Fruit fly (Drosophila melanogaster) whole organism, wandering third instar larva: ENCODE results near the gene Wee1.

Experiments used
- Abd-B ChIP-seq: fragments of >200 bp; optimal IDR thresholded peaks from 2 replicates; lab custom pipeline; 2017; ENCODE audit warnings: missing biosample characterization, missing genetic modification characterization
- CG9705 ChIP-seq: fragments of 200-800 bp; sonication (Bioruptor generic); optimal IDR thresholded peaks from 2 replicates; lab custom pipeline; 2018; ENCODE audit warnings: missing biosample characterization, mild to moderate bottlenecking, missing genetic modification characterization
- CrebA ChIP-seq: fragments of 200-800 bp; sonication (Bioruptor generic); optimal IDR thresholded peaks from 2 replicates; lab custom pipeline; 2016; ENCODE audit warnings: missing biosample characterization, mild to moderate bottlenecking, missing genetic modification characterization, borderline replicate concordance
- Dfd ChIP-seq: fragments of >200 bp; optimal IDR thresholded peaks from 2 replicates; lab custom pipeline; 2017; ENCODE audit warnings: missing biosample characterization, missing genetic modification characterization
- Dif ChIP-seq: fragments of 200-275, 200-300 bp; sonication (Bioruptor generic); optimal IDR thresholded peaks from 2 replicates; lab custom pipeline; 2018; ENCODE audit warnings: missing biosample characterization, missing genetic modification characterization; ENCODE audit not compliant: partially characterized antibody
- GATAd ChIP-seq: sonication (Bioruptor generic); optimal IDR thresholded peaks from 2 replicates; lab custom pipeline; 2016; ENCODE audit warnings: missing biosample characterization, missing genetic modification characterization
- HLH106 ChIP-seq: fragments of 200-800 bp; optimal IDR thresholded peaks from 3 replicates; lab custom pipeline; 2019; ENCODE audit warnings: missing biosample characterization, mild to moderate bottlenecking, missing genetic modification characterization, moderate library complexity
- Hnf4 ChIP-seq: fragments of 200-800 bp; sonication (Bioruptor generic); optimal IDR thresholded peaks from 2 replicates; lab custom pipeline; 2016; ENCODE audit warnings: missing biosample characterization, mild to moderate bottlenecking, missing genetic modification characterization
- Hr83 ChIP-seq: fragments of 200-300 bp; sonication (Bioruptor generic); optimal IDR thresholded peaks from 2 replicates; lab custom pipeline; 2016; ENCODE audit warnings: missing biosample characterization, mild to moderate bottlenecking, missing genetic modification characterization, moderate library complexity; ENCODE audit not compliant: poor library complexity, severe bottlenecking
- Myc ChIP-seq: fragments of >200 bp; optimal IDR thresholded peaks from 2 replicates; lab custom pipeline; 2017
- Rel ChIP-seq, 2 experiments: fragments of 200-800 bp; sonication (Bioruptor generic) in 1 of 2; optimal IDR thresholded peaks; 2 replicates in 1 of 2; 3 replicates in 1 of 2; lab custom pipeline; 2016 to 2019; ENCODE audit warnings: mild to moderate bottlenecking in 2 of 2, missing biosample characterization in 2 of 2, missing genetic modification characterization in 2 of 2, moderate library complexity in 1 of 2
- Sp1 ChIP-seq: fragments of 200-800 bp; sonication (Bioruptor generic); optimal IDR thresholded peaks from 3 replicates; lab custom pipeline; 2019; ENCODE audit warnings: missing biosample characterization, mild to moderate bottlenecking, missing genetic modification characterization, moderate library complexity
- br ChIP-seq: fragments of 200-800 bp; sonication (Bioruptor generic); optimal IDR thresholded peaks from 2 replicates; lab custom pipeline; 2016; ENCODE audit warnings: missing biosample characterization, missing genetic modification characterization
- brk ChIP-seq: fragments of 200-800 bp; sonication (Bioruptor generic); optimal IDR thresholded peaks from 2 replicates; lab custom pipeline; 2016; ENCODE audit warnings: missing biosample characterization, mild to moderate bottlenecking, missing genetic modification characterization
- dl ChIP-seq, 2 experiments: fragments of 175-275, 200-275 bp in 1 of 2; fragments of 200-275 bp in 1 of 2; sonication (Bioruptor generic); optimal IDR thresholded peaks; lab custom pipeline; 2018; ENCODE audit warnings: mild to moderate bottlenecking in 2 of 2, missing biosample characterization in 2 of 2, missing genetic modification characterization in 2 of 2, moderate library complexity in 2 of 2; ENCODE audit not compliant: partially characterized antibody in 2 of 2, insufficient read depth in 1 of 2
- dmrt93B ChIP-seq: fragments of 200-800 bp; sonication (Bioruptor generic); optimal IDR thresholded peaks from 2 replicates; lab custom pipeline; 2018; ENCODE audit warnings: missing biosample characterization, mild to moderate bottlenecking, missing genetic modification characterization
- dsf ChIP-seq: sonication (Bioruptor generic); optimal IDR thresholded peaks from 2 replicates; lab custom pipeline; 2016; ENCODE audit warnings: missing biosample characterization, missing genetic modification characterization, borderline replicate concordance
- ey ChIP-seq: fragments of 200-800 bp; sonication (Bioruptor generic); optimal IDR thresholded peaks from 2 replicates; lab custom pipeline; 2016; ENCODE audit warnings: missing biosample characterization, missing genetic modification characterization
- foxo ChIP-seq, 2 experiments: fragments of 200-800 bp; sonication (Bioruptor generic); optimal IDR thresholded peaks; 2 replicates in 1 of 2; 3 replicates in 1 of 2; lab custom pipeline; 2016 to 2017; ENCODE audit warnings: missing biosample characterization in 2 of 2, missing genetic modification characterization in 2 of 2
- fru ChIP-seq: fragments of 200-800 bp; sonication (Bioruptor generic); optimal IDR thresholded peaks from 3 replicates; lab custom pipeline; 2016; ENCODE audit warnings: missing biosample characterization, mild to moderate bottlenecking, missing genetic modification characterization
- jim ChIP-seq: fragments of 175-275, 200-325 bp; sonication (Bioruptor generic); optimal IDR thresholded peaks from 2 replicates; lab custom pipeline; 2016; ENCODE audit warnings: missing biosample characterization, mild to moderate bottlenecking, missing genetic modification characterization
- psq ChIP-seq: fragments of 200-800 bp; sonication (Bioruptor generic); optimal IDR thresholded peaks from 3 replicates; lab custom pipeline; 2017; ENCODE audit warnings: missing biosample characterization, mild to moderate bottlenecking, missing genetic modification characterization, moderate library complexity
- rgr ChIP-seq: fragments of 200-800 bp; sonication (Bioruptor generic); optimal IDR thresholded peaks from 3 replicates; lab custom pipeline; 2016; ENCODE audit warnings: missing biosample characterization, mild to moderate bottlenecking, missing genetic modification characterization
- sv ChIP-seq: fragments of 200-800 bp; sonication (Bioruptor generic); optimal IDR thresholded peaks from 3 replicates; lab custom pipeline; 2016; ENCODE audit warnings: missing biosample characterization, missing genetic modification characterization
- tai ChIP-seq: sonication (Bioruptor generic); optimal IDR thresholded peaks from 2 replicates; lab custom pipeline; 2016; ENCODE audit warnings: missing biosample characterization, missing genetic modification characterization
- usp ChIP-seq: fragments of >200 bp; optimal IDR thresholded peaks from 2 replicates; lab custom pipeline; 2017; ENCODE audit warnings: missing biosample characterization, missing genetic modification characterization
- woc ChIP-seq: sonication (Bioruptor generic); optimal IDR thresholded peaks from 2 replicates; lab custom pipeline; 2016; ENCODE audit warnings: missing biosample characterization, mild to moderate bottlenecking, missing genetic modification characterization

Wee1 gene

dm6 chr2L:6916345-6916744 lies 2.4 kb upstream of the Wee1 start, which contains the start of gene CG32829:
Gene CG32829 (minus strand): TSS chr2L:6916445.
- no peak for TF ChIP-seq usp
- TF ChIP-seq foxo (GFP tag; optimal IDR thresholded peaks at IDR 0.05; lab: Kevin White, UChicago) = no peak
- no peak for TF ChIP-seq brk

dm6 chr2L:6907761-6908160 lies 6.2 kb downstream of the Wee1 start, which contains the start of the genes Polr1F and Rat1:
Gene Polr1F (minus strand): TSS chr2L:6907844.
Gene Rat1 (plus strand): TSS chr2L:6908083.
- TF ChIP-seq Myc (lab: Kevin White, UChicago) (peak; percentile 89), psq (peak; percentile 13), ey (GFP tag; lab: Kevin White, UChicago) (peak; percentile 30), dmrt93B (GFP tag; lab: Kevin White, UChicago) (no peak), sv (GFP tag; lab: Kevin White, UChicago) (peak; percentile 43), HLH106 (tag; lab: Kevin White, UChicago) (no peak)

dm6 chr2L:6874526-6875198 lies 39.3 kb downstream of the Wee1 start, which contains the start of gene Nlg2:
Gene Nlg2 (plus strand): TSS chr2L:6874900.
- TF ChIP-seq CrebA (no peak), tai (GFP tag; lab: Kevin White, UChicago) (no peak), HLH106 (tag; lab: Kevin White, UChicago) (peak; percentile 20), Sp1 (peak; percentile 10), Abd-B (GFP tag; lab: Kevin White, UChicago) (no peak), jim (GFP tag; lab: Kevin White, UChicago) (no peak), dl (GFP tag; optimal IDR thresholded peaks at IDR 0.05; lab: Kevin White, UChicago; ENCODE audit: insufficient read depth in 1 of 2, partially characterized antibody in 2 of 2) (no peak), sv (GFP tag; lab: Kevin White, UChicago) (peak; percentile 1)

dm6 chr2L:6874006-6874405 lies 39.9 kb downstream of the Wee1 start:
- no peak for TF ChIP-seq CG9705 (GFP tag; lab: Kevin White, UChicago)
- no peak for TF ChIP-seq GATAd (GFP tag; lab: Kevin White, UChicago)
- TF ChIP-seq Hr83 (GFP tag; lab: Kevin White, UChicago) = no peak
- TF ChIP-seq Myc (lab: Kevin White, UChicago) = no peak
- no peak for TF ChIP-seq woc (GFP tag; lab: Kevin White, UChicago)
- TF ChIP-seq br (GFP tag; lab: Kevin White, UChicago) = no peak
- no peak for TF ChIP-seq Rel (GFP tag; optimal IDR thresholded peaks at IDR 0.05; lab: Kevin White, UChicago)
- no peak for TF ChIP-seq Rel (tag; optimal IDR thresholded peaks at IDR 0.05; lab: Kevin White, UChicago)
- no peak for TF ChIP-seq CrebA
- no peak for TF ChIP-seq HLH106 (tag; lab: Kevin White, UChicago)
- no peak for TF ChIP-seq sv (GFP tag; lab: Kevin White, UChicago)
- no peak for TF ChIP-seq dsf (GFP tag; lab: Kevin White, UChicago)
- no peak for TF ChIP-seq fru
- TF ChIP-seq tai (GFP tag; lab: Kevin White, UChicago) = no peak
- no peak for TF ChIP-seq foxo (GFP tag; optimal IDR thresholded peaks at IDR 0.05; lab: Kevin White, UChicago)
- no peak for TF ChIP-seq Dfd (GFP tag; lab: Kevin White, UChicago)
- no peak for TF ChIP-seq Abd-B (GFP tag; lab: Kevin White, UChicago)

- no peak for TF ChIP-seq Hnf4
These were observed 43.2 kb downstream of the Wee1 start for dm6 chr2L:6870777-6871176.

dm6 chr2L:6870289-6870688 lies 43.6 kb downstream of the Wee1 start, which contains the start of gene Nha1:
Gene Nha1 (minus strand): TSS chr2L:6870389.
- TF ChIP-seq Dif (GFP tag; lab: Kevin White, UChicago) (peak; percentile 13), HLH106 (tag; lab: Kevin White, UChicago) (no peak), rgr (GFP tag; lab: Kevin White, UChicago) (no peak)
